Fruit fly (Drosophila melanogaster): ENCODE results near the gene Acp24A4.
A peak's percentile ranks its signal among the peaks of the same experiment; 100 is the strongest.

The Acp24A4 gene

dm6 chr2L:3675770-3676169, 17.9 kb downstream of the Acp24A4 start (continued):
- no peak for TF ChIP-seq tx (GFP tag; optimal IDR thresholded peaks at IDR 0.05)
- no peak for TF ChIP-seq CG17568 (GFP tag; optimal IDR thresholded peaks at IDR 0.05)
- no peak for TF ChIP-seq CG12769 (tag; optimal IDR thresholded peaks at IDR 0.05)
- no peak for TF ChIP-seq CG31365 (tag; optimal IDR thresholded peaks at IDR 0.05)
- no peak for TF ChIP-seq Usf (GFP tag; optimal IDR thresholded peaks at IDR 0.05)
- no peak for TF ChIP-seq PHDP (tag; optimal IDR thresholded peaks at IDR 0.05)
- TF ChIP-seq Fer1 (GFP tag; optimal IDR thresholded peaks at IDR 0.05), result no peak
- no peak for TF ChIP-seq CG34224 (GFP tag; IDR thresholded peaks at IDR 0.05; ENCODE audit: partially characterized antibody)
- no peak for TF ChIP-seq stwl (tag; optimal IDR thresholded peaks at IDR 0.05)
- peak; percentile 63 for TF ChIP-seq sisA (GFP tag; IDR thresholded peaks at IDR 0.05)
- TF ChIP-seq MESR4 (GFP tag; optimal IDR thresholded peaks at IDR 0.05), result no peak
- TF ChIP-seq emc (GFP tag; optimal IDR thresholded peaks at IDR 0.05), result no peak
- peak; percentile 6 for TF ChIP-seq ewg (GFP tag; optimal IDR thresholded peaks at IDR 0.05)
- TF ChIP-seq Sox102F (GFP tag; optimal IDR thresholded peaks at IDR 0.05), result peak; percentile 25
- no peak for TF ChIP-seq toy (GFP tag; IDR thresholded peaks at IDR 0.05)
- TF ChIP-seq CG10431 (GFP tag; optimal IDR thresholded peaks at IDR 0.05), result no peak
- TF ChIP-seq CG7786 (GFP tag; optimal IDR thresholded peaks at IDR 0.05), result no peak
- TF ChIP-seq dmrt11E (tag; optimal IDR thresholded peaks at IDR 0.05), result peak; percentile 67
- TF ChIP-seq CG3847 (GFP tag; IDR thresholded peaks at IDR 0.05), result peak; percentile 10; the same call in 1 of the 2 replicates
- peak; percentile 26 for TF ChIP-seq CG12219 (GFP tag; optimal IDR thresholded peaks at IDR 0.05)
- peak; percentile 67 for TF ChIP-seq CG2712 (tag; optimal IDR thresholded peaks at IDR 0.05)
- TF ChIP-seq CG6254 (GFP tag; optimal IDR thresholded peaks at IDR 0.05), result peak; percentile 32
- peak; percentile 41 for TF ChIP-seq CG14710 (tag; optimal IDR thresholded peaks at IDR 0.05)
- TF ChIP-seq Poxn (GFP tag; IDR thresholded peaks at IDR 0.05), result no peak
- no peak for TF ChIP-seq H15 (GFP tag; IDR thresholded peaks at IDR 0.05)
- no peak for TF ChIP-seq aop (GFP tag; IDR thresholded peaks at IDR 0.05)
- TF ChIP-seq trh (GFP tag; optimal IDR thresholded peaks at IDR 0.05), result no peak
- peak; percentile 49 for TF ChIP-seq Oli (tag; optimal IDR thresholded peaks at IDR 0.05)
- no peak for TF ChIP-seq crp (GFP tag; optimal IDR thresholded peaks at IDR 0.05)
- TF ChIP-seq ssp (GFP tag; IDR thresholded peaks at IDR 0.05), result no peak
- no peak for TF ChIP-seq CG11398 (GFP tag; optimal IDR thresholded peaks at IDR 0.05)
- no peak for TF ChIP-seq CG32767 (GFP tag; IDR thresholded peaks at IDR 0.05)
- peak; percentile 58 for TF ChIP-seq phol (tag; optimal IDR thresholded peaks at IDR 0.05)
- no peak for TF ChIP-seq Hr39 (optimal IDR thresholded peaks at IDR 0.05)
- peak; percentile 55 for TF ChIP-seq gem (tag; optimal IDR thresholded peaks at IDR 0.05)
- no peak for TF ChIP-seq CG17385 (GFP tag; optimal IDR thresholded peaks at IDR 0.05)
- no peak for TF ChIP-seq Doc2 (GFP tag; IDR thresholded peaks at IDR 0.05)
- TF ChIP-seq dati (GFP tag; IDR thresholded peaks at IDR 0.05), result no peak
- no peak for TF ChIP-seq jigr1 (GFP tag; IDR thresholded peaks at IDR 0.05)
- no peak for TF ChIP-seq Elba2 (GFP tag; optimal IDR thresholded peaks at IDR 0.05)
- no peak for TF ChIP-seq Mes4 (GFP tag; optimal IDR thresholded peaks at IDR 0.05)
- no peak for TF ChIP-seq CG10543 (GFP tag; optimal IDR thresholded peaks at IDR 0.05)
- TF ChIP-seq CG10209 (GFP tag; optimal IDR thresholded peaks at IDR 0.05), result no peak
- TF ChIP-seq CG12155 (GFP tag; optimal IDR thresholded peaks at IDR 0.05), result no peak
- TF ChIP-seq Sry-β (GFP tag; optimal IDR thresholded peaks at IDR 0.05), result no peak
- no peak for TF ChIP-seq GATAe (GFP tag; conservative IDR thresholded peaks at IDR 0.05)
- TF ChIP-seq CG1832 (GFP tag; optimal IDR thresholded peaks at IDR 0.05), result no peak
- peak; percentile 55 for TF ChIP-seq CG10959 (GFP tag; IDR thresholded peaks at IDR 0.05)
- no peak for TF ChIP-seq CG18764 (GFP tag; optimal IDR thresholded peaks at IDR 0.05)
- TF ChIP-seq CG3163 (GFP tag; optimal IDR thresholded peaks at IDR 0.05), result no peak
- TF ChIP-seq Awh (GFP tag; IDR thresholded peaks at IDR 0.05), result 0 out of 2 replicates have a peak, but pooled peaks have one; percentile 28
- TF ChIP-seq CG12391 (tag; optimal IDR thresholded peaks at IDR 0.05), result peak; percentile 29

Measured in whole organism, embryonic.